Worm (Caenorhabditis elegans): Measurements from ENCODE around the gene gob-1.

DNA sequence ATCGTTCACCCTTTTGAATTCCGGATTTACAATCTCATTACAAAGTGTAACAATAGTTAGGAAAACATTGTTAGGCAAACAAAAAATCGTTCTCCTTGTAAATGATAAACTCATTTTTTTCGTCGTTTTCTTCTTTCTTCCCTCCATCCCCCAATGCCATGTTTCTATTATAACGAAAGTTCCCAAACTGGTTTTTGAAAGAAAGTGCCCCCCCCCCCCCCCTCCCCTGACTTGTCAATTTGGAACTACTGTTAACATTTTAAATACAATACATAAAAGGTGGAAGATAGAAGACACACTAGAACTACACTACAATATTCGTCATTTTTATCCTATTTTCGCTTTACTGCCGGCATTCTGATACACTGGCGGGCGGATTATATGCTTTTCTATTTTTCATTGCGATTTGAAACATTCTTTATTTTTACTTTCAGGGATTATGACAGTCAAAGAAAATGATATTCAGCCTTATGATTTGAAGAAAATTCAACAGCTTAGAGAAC, 47.1 kb upstream of the gob-1 start, which contains the start of gene R03A10.5:
- no peak for TF ChIP-seq lin-13 (tag; optimal IDR thresholded peaks at IDR 0.05)
- no peak for TF ChIP-seq mab-5 (tag; optimal IDR thresholded peaks at IDR 0.05)
- no peak for TF ChIP-seq nhr-76 (tag; optimal IDR thresholded peaks at IDR 0.05)
- no peak for TF ChIP-seq lsy-2 (tag; optimal IDR thresholded peaks at IDR 0.05)
- no peak for TF ChIP-seq elt-3 (tag; optimal IDR thresholded peaks at IDR 0.05)
- TF ChIP-seq ztf-11 (tag; optimal IDR thresholded peaks at IDR 0.05), result no peak
- no peak for TF ChIP-seq flh-1 (GFP tag; optimal IDR thresholded peaks at IDR 0.05)
- no peak for TF ChIP-seq snpc-4 (tag; optimal IDR thresholded peaks at IDR 0.05)
- no peak for TF ChIP-seq unc-39 (tag; optimal IDR thresholded peaks at IDR 0.05)
- TF ChIP-seq M03D4.4 (tag; optimal IDR thresholded peaks at IDR 0.05), result no peak
- TF ChIP-seq nhr-237 (tag; optimal IDR thresholded peaks at IDR 0.05), result no peak
- no peak for TF ChIP-seq unc-62 (GFP tag; optimal IDR thresholded peaks at IDR 0.05)
- no peak for TF ChIP-seq drap-1 (GFP tag; optimal IDR thresholded peaks at IDR 0.05)
- TF ChIP-seq mep-1 (tag; optimal IDR thresholded peaks at IDR 0.05), result no peak
